Worm (Caenorhabditis elegans) whole organism, young adult: ENCODE data around the gene Y54G11A.1.

Experiments
- B0019.2 ChIP-seq: fragments of 200-800 bp; sonication (Bioruptor generic); conservative IDR thresholded peaks from 2 replicates; pipeline ENCODE4 v1.3.6; 2022; ENCODE audit warnings: missing genetic modification reagents, missing genetic modification characterization, missing compliant biosample characterization
- C17E4.6 ChIP-seq: fragments of 200-800 bp; sonication (Bioruptor generic); IDR thresholded peaks from 2 replicates; pipeline ENCODE4 v1.3.6; 2022; ENCODE audit warnings: missing genetic modification reagents, missing genetic modification characterization, missing compliant biosample characterization
- F33H1.4 ChIP-seq: fragments of 200-800 bp; sonication (Bioruptor generic); IDR thresholded peaks from 2 replicates; pipeline ENCODE4 v1.3.6; 2022; ENCODE audit warnings: missing genetic modification reagents, missing genetic modification characterization, missing compliant biosample characterization
- F49E8.2 ChIP-seq: sonication (generic microtip); optimal IDR thresholded peaks from 3 replicates; lab custom pipeline; 2017; ENCODE audit warnings: missing genetic modification characterization, mild to moderate bottlenecking, missing compliant biosample characterization, antibody characterized with exemption, moderate library complexity; ENCODE audit not compliant: insufficient read depth
- atf-7 ChIP-seq: sonication (generic microtip); optimal IDR thresholded peaks from 2 replicates; lab custom pipeline; 2017; ENCODE audit warnings: mild to moderate bottlenecking, missing genetic modification characterization, missing compliant biosample characterization
- bed-2 ChIP-seq: fragments of 200-800 bp; sonication (Bioruptor generic); IDR thresholded peaks from 2 replicates; pipeline ENCODE4 v1.3.6; 2022; ENCODE audit warnings: missing genetic modification reagents, missing genetic modification characterization, missing compliant biosample characterization
- ccch-3 ChIP-seq: fragments of 200-800 bp; sonication (Bioruptor generic); optimal IDR thresholded peaks from 2 replicates; lab custom pipeline; 2018; ENCODE audit warnings: mild to moderate bottlenecking, missing genetic modification characterization, missing compliant biosample characterization
- ceh-58 ChIP-seq: fragments of 200-800 bp; sonication (Bioruptor generic); IDR thresholded peaks from 2 replicates; pipeline ENCODE4 v1.3.6; 2022; ENCODE audit warnings: missing genetic modification characterization, missing compliant biosample characterization
- ceh-91 ChIP-seq: fragments of 200-800 bp; sonication (Bioruptor generic); IDR thresholded peaks from 2 replicates; pipeline ENCODE4 v1.3.6; 2022; ENCODE audit warnings: missing genetic modification reagents, missing genetic modification characterization, missing compliant biosample characterization
- dox-1 ChIP-seq: fragments of 200-800 bp; sonication (Bioruptor generic); IDR thresholded peaks from 2 replicates; pipeline ENCODE4 v1.3.6; 2022; ENCODE audit warnings: missing genetic modification reagents, missing genetic modification characterization, missing compliant biosample characterization
- dpff-1 ChIP-seq: sonication (generic microtip); optimal IDR thresholded peaks from 2 replicates; lab custom pipeline; 2017; ENCODE audit warnings: mild to moderate bottlenecking, missing genetic modification characterization, missing compliant biosample characterization
- efl-1 ChIP-seq: fragments of 150-350 bp; optimal IDR thresholded peaks from 2 replicates; lab custom pipeline; 2014; ENCODE audit warnings: missing biosample characterization, missing genetic modification reagents, missing genetic modification characterization
- egl-44 ChIP-seq: fragments of 200-800 bp; sonication (Bioruptor generic); IDR thresholded peaks from 2 replicates; pipeline ENCODE4 v1.3.6; 2022; ENCODE audit warnings: missing genetic modification reagents, missing genetic modification characterization, missing compliant biosample characterization
- hrde-1 ChIP-seq: sonication (generic microtip); optimal IDR thresholded peaks from 2 replicates; lab custom pipeline; 2016; ENCODE audit warnings: missing genetic modification characterization, mild to moderate bottlenecking, missing compliant biosample characterization, moderate library complexity, missing genotype, missing genetic modification reagents, borderline replicate concordance
- hsf-1 ChIP-seq: fragments of 200-800 bp; sonication (Bioruptor generic); IDR thresholded peaks from 2 replicates; pipeline ENCODE4 v1.3.6; 2022; ENCODE audit warnings: missing genetic modification reagents, missing genetic modification characterization, missing compliant biosample characterization
- let-526 ChIP-seq: fragments of 200-800 bp; sonication (Bioruptor generic); IDR thresholded peaks from 2 replicates; pipeline ENCODE4 v1.3.6; 2022; ENCODE audit warnings: missing genetic modification reagents, missing genetic modification characterization, missing compliant biosample characterization
- madf-6 ChIP-seq: fragments of 200-800 bp; sonication (Bioruptor generic); IDR thresholded peaks from 2 replicates; pipeline ENCODE4 v1.3.6; 2022; ENCODE audit warnings: missing genetic modification reagents, missing genetic modification characterization, missing compliant biosample characterization
- madf-8 ChIP-seq: fragments of 200-800 bp; sonication (Bioruptor generic); conservative IDR thresholded peaks from 2 replicates; pipeline ENCODE4 v1.3.6; 2022; ENCODE audit warnings: missing genetic modification reagents, missing genetic modification characterization, missing compliant biosample characterization
- mcd-1 ChIP-seq: fragments of 200-800 bp; sonication (Bioruptor generic); IDR thresholded peaks from 2 replicates; pipeline ENCODE4 v1.3.6; 2022; ENCODE audit warnings: missing genetic modification reagents, missing genetic modification characterization, missing compliant biosample characterization
- mel-28 ChIP-seq: sonication (generic microtip); optimal IDR thresholded peaks from 2 replicates; lab custom pipeline; 2016; ENCODE audit warnings: borderline replicate concordance, mild to moderate bottlenecking, missing genetic modification characterization, missing compliant biosample characterization
- nfya-1 ChIP-seq: sonication (generic microtip); optimal IDR thresholded peaks from 2 replicates; lab custom pipeline; 2017; ENCODE audit warnings: antibody characterized with exemption, missing compliant biosample characterization, missing genetic modification characterization, borderline replicate concordance; ENCODE audit not compliant: insufficient read depth
- rpc-1 ChIP-seq, 2 experiments: fragments of 150-350 bp in 1 of 2; sonication (generic microtip) in 1 of 2; optimal IDR thresholded peaks; 2 replicates each; lab custom pipeline; 2014 to 2018; ENCODE audit warnings: missing biosample characterization in 1 of 2, missing genetic modification characterization in 1 of 2, missing genetic modification reagents in 1 of 2, missing genotype in 1 of 2
- snpc-4 ChIP-seq, 5 experiments: fragments of 150-350 bp in 1 of 5; sonication (generic microtip) in 4 of 5; optimal IDR thresholded peaks; 2 replicates each; lab custom pipeline; 2014 to 2018; ENCODE audit warnings: missing genetic modification characterization in 5 of 5, missing biosample characterization in 3 of 5, antibody characterized with exemption in 2 of 5, mild to moderate bottlenecking in 2 of 5, missing compliant biosample characterization in 2 of 5, missing genotype in 2 of 5, moderate library complexity in 2 of 5, missing genetic modification reagents in 1 of 5
- tbp1 ChIP-seq: fragments of 200-800 bp; sonication (Bioruptor generic); optimal IDR thresholded peaks from 2 replicates; lab custom pipeline; 2018; ENCODE audit warnings: mild to moderate bottlenecking, missing genetic modification characterization, missing compliant biosample characterization
- xnd-1 ChIP-seq: sonication (generic microtip); optimal IDR thresholded peaks from 2 replicates; lab custom pipeline; 2016; ENCODE audit warnings: missing genotype, missing genetic modification reagents, missing genetic modification characterization, missing compliant biosample characterization
- zim-3 ChIP-seq: sonication (generic microtip); optimal IDR thresholded peaks from 2 replicates; lab custom pipeline; 2017; ENCODE audit warnings: mild to moderate bottlenecking, missing genetic modification characterization, moderate library complexity, missing compliant biosample characterization

The Y54G11A.1 gene

DNA sequence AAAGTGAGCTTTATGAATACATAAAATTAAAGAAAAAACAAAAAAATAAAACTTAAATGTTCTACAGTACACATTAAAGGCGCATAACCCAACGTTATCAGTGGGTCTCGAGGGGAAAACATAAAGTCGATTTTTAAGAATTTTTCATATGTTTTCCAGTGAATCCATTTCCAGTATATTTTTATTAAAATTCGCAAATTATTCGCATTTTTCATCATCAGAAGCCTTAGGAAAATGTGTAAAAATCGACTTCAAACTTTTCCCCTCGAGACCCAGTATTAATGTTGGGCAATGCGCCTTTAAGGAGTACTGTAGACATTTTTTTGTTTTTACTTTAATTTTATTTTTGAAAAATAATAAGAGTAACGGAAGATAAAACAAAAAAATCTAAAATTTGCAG is 50.9 kb downstream of the Y54G11A.1 start (continued):
- TF ChIP-seq snpc-4 (GFP tag; optimal IDR thresholded peaks at IDR 0.05; lab: Kevin White, UChicago), result no peak
- peak in 2 of 4 experiments; percentile 10 to 24 for TF ChIP-seq snpc-4 (tag; optimal IDR thresholded peaks at IDR 0.05; lab: Kevin White, UChicago)
- no peak for TF ChIP-seq mel-28 (tag; lab: Kevin White, UChicago)
- TF ChIP-seq madf-8 (GFP tag; lab: Robert Waterston, UW), result peak; percentile 87
- TF ChIP-seq B0019.2 (GFP tag; lab: Robert Waterston, UW), result no peak
- peak; percentile 81 for TF ChIP-seq ceh-91
- TF ChIP-seq mcd-1, result peak; percentile 58
- peak; percentile 5 for TF ChIP-seq F49E8.2 (tag; lab: Kevin White, UChicago)
- TF ChIP-seq xnd-1 (tag; lab: Kevin White, UChicago), result peak; percentile 95
- TF ChIP-seq F33H1.4 (GFP tag; lab: Robert Waterston, UW), result peak; percentile 97
- peak; percentile 32 for TF ChIP-seq efl-1
- no peak for TF ChIP-seq nfya-1 (tag; lab: Kevin White, UChicago)

DNA sequence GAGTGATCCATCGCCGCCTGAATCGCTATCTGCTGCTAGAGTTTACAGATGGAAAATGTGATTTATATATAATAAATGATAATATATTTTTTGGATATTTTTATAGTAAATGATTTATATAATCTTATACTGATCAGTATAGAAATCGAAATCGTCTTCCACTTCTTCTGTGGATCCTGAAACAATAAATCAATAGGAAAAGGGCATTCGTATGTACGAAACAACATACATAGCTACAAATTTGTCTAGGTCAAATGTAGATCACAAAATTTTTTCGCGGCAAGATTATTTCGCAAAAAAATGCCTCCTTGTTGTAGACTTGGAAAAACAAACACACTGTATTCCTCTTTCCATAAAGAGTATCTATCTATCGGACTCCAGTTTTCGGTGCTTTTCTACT is 54.9 kb downstream of the Y54G11A.1 start, which contains the start of gene Y48B6A.10:
Gene Y48B6A.10 (plus strand): TSS at position 301 of the 400 bp plus-strand sequence.
- peak; percentile 39; the same call in 1 of the 2 replicates for TF ChIP-seq madf-6
- no peak for TF ChIP-seq ccch-3 (GFP tag; lab: Kevin White, UChicago)
- TF ChIP-seq atf-7 (tag; lab: Kevin White, UChicago), result no peak
- TF ChIP-seq efl-1, result peak; percentile 19
- TF ChIP-seq, all 124 proteins: peak for 2

DNA sequence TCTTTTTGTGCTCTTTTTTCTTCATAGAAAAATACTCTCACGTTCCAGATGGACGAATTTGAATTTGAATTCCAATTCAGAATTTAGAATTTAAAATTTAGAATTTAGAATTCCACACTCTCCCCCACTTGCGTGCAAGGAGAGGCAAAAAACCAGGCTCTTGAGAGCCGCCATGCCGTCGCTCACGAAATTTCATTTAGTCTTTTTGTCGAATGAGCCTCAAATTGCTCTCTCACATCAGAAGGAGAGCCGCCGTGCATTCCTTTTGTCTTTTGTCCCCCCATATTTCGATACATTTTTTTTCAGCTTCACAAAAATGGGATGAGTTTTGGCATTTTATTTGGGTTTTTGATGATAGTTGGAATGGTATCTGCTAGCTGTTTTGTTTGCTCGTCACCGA is 57.9 kb downstream of the Y54G11A.1 start, which contains the start of gene hot-7:
Gene hot-7 (plus strand): TSS at position 301 of the 400 bp plus-strand sequence.
- no peak for TF ChIP-seq zim-3
- TF ChIP-seq ceh-58 (GFP tag; lab: Robert Waterston, UW), result no peak
- no peak for TF ChIP-seq snpc-4 (GFP tag; optimal IDR thresholded peaks at IDR 0.05; lab: Kevin White, UChicago)
- TF ChIP-seq snpc-4 (tag; optimal IDR thresholded peaks at IDR 0.05; lab: Kevin White, UChicago), result no peak
- no peak for TF ChIP-seq let-526
- no peak for TF ChIP-seq C17E4.6 (GFP tag; lab: Robert Waterston, UW)
- TF ChIP-seq F33H1.4 (GFP tag; lab: Robert Waterston, UW), result no peak
- no peak for TF ChIP-seq hrde-1
- no peak for TF ChIP-seq hsf-1
- TF ChIP-seq bed-2 (GFP tag; lab: Robert Waterston, UW), result no peak
- TF ChIP-seq tbp1, result no peak
- no peak for TF ChIP-seq dox-1 (GFP tag; lab: Robert Waterston, UW)
- TF ChIP-seq egl-44 (GFP tag; lab: Robert Waterston, UW), result no peak
- TF ChIP-seq rpc-1 (optimal IDR thresholded peaks at IDR 0.05; lab: Kevin White, UChicago), result no peak
- no peak for TF ChIP-seq rpc-1 (tag; optimal IDR thresholded peaks at IDR 0.05; lab: Kevin White, UChicago)
- TF ChIP-seq F49E8.2 (tag; lab: Kevin White, UChicago), result no peak
- no peak for TF ChIP-seq dpff-1
- TF ChIP-seq, all 124 proteins: peak for 0
